Worm (Caenorhabditis elegans): Measurements from ENCODE around the gene lep-2.

DNA sequence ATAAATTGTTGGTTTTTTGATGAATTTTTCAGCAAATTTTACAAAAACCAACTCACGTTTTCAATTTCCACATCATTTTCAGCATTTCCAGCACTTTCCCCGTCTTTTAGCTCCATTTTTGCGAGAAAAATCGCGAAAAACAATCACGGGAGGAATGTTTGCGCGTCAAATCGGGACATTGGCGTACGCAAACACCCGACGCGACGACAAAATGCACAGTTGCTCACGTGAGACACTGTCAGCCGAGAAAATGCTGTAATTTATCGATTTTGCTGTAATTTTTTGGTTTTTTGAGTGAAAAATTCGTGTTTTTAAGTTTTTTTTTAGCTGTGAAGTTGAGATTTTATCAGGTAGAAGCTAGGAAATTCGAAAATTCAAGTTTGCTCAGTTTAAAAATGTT is 17.5 kb downstream of the lep-2 start, which contains the start of gene Y55F3AM.9:
- TF ChIP-seq egl-44 (GFP tag; IDR thresholded peaks at IDR 0.05), result no peak
- TF ChIP-seq cebp-2 (GFP tag; IDR thresholded peaks at IDR 0.05), result no peak
- TF ChIP-seq gei-17 (GFP tag; optimal IDR thresholded peaks at IDR 0.05), result no peak
- TF ChIP-seq him-1 (tag; optimal IDR thresholded peaks at IDR 0.05), result no peak
- TF ChIP-seq zfh-2 (GFP tag; conservative IDR thresholded peaks at IDR 0.05), result no peak
- TF ChIP-seq ztf-18 (tag; optimal IDR thresholded peaks at IDR 0.05), result no peak
- no peak for TF ChIP-seq ceh-100 (GFP tag; IDR thresholded peaks at IDR 0.05)
- TF ChIP-seq T26A5.8 (tag; optimal IDR thresholded peaks at IDR 0.05), result no peak
